Fruit fly (Drosophila melanogaster): ENCODE measurements around the gene Mks1.
A peak's percentile ranks its signal among the peaks of the same experiment; 100 is the strongest.

Mks1 gene

DNA sequence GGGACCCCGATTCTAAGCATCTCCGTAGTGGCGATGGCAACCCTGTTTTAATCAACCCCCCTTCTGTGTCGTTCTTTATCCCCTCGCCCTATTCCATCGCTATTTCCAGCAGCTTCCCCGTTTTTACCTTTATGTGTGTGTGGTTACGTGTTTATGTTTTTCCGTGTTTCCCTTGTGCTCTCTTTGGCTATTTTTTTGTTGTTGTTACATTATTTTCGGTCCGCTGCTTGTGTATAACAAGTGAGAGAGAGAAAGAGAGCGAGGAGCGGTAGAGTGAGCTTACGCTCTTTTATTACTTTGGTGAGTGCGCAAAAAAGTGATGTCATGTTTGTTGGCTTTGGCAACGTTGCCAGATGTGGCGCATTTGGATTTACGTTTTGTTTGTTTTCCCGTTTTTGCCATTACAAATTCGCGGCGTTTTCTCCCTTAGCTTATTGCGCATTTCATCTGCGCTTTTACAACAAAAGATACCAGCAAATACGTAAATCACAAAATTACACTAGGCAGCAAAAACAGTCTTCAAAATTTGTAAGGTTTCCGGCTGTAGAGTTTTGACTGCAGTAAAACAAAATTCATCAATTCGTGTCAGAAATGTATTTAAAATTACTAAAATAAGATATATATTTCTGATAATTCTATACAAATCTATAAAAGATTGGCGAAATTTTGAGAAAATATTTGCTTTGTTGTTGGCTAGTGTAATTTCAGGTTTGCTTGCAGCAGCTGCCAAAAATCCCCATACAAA lies 26.0 kb downstream of the Mks1 start (continued):
- no peak for TF ChIP-seq dac (GFP tag; optimal IDR thresholded peaks at IDR 0.05)
- TF ChIP-seq Eip78C (GFP tag): peak; percentile 65
- TF ChIP-seq Lpt (GFP tag; optimal IDR thresholded peaks at IDR 0.05): no peak
- peak; percentile 32 for TF ChIP-seq CG6276 (GFP tag; optimal IDR thresholded peaks at IDR 0.05)
- TF ChIP-seq Met (GFP tag; optimal IDR thresholded peaks at IDR 0.05): peak; percentile 24
- no peak for TF ChIP-seq spab (GFP tag; optimal IDR thresholded peaks at IDR 0.05)
- peak; percentile 3 for TF ChIP-seq Ets96B (tag; optimal IDR thresholded peaks at IDR 0.05)
- peak; percentile 8 for TF ChIP-seq net (GFP tag; optimal IDR thresholded peaks at IDR 0.05)
- peak; percentile 57 for TF ChIP-seq CG15336 (GFP tag; IDR thresholded peaks at IDR 0.05)

DNA sequence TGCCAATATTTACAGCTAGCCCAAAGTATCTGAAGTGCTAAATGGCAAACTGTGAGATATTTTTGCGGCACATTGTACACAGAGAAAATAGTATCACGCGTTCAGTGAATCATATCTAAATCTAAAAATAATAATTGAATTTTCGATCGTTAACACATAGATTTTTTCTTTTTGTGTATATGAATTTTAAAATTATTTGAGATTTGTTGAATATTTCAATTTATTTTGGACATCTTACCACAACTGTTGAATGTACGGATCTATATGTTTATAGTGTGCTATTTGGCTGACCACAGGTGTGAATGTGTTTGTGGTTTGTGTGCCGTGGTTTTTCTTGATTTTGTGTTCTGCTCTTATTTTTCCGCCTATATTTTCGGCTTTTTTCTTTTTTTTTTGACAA lies 26.6 kb downstream of the Mks1 start:
- TF ChIP-seq Eip78C (GFP tag): peak; percentile 63
- no peak for TF ChIP-seq cyc (GFP tag; optimal IDR thresholded peaks at IDR 0.05)
- peak; percentile 49; the same call in 2 of the 3 replicates for TF ChIP-seq eg (GFP tag; IDR thresholded peaks at IDR 0.05)
- TF ChIP-seq CG3919 (GFP tag; optimal IDR thresholded peaks at IDR 0.05): peak; percentile 27
- TF ChIP-seq achi (GFP tag; optimal IDR thresholded peaks at IDR 0.05): peak; percentile 48
- TF ChIP-seq Eip93F (GFP tag; optimal IDR thresholded peaks at IDR 0.05): no peak
- peak; percentile 16 for TF ChIP-seq net (GFP tag; optimal IDR thresholded peaks at IDR 0.05)
- no peak for TF ChIP-seq spab (GFP tag; optimal IDR thresholded peaks at IDR 0.05)
- peak; percentile 25 for TF ChIP-seq CG10631 (GFP tag; optimal IDR thresholded peaks at IDR 0.05)
- peak; percentile 9 for TF ChIP-seq Sox102F (GFP tag; optimal IDR thresholded peaks at IDR 0.05)
- no peak for TF ChIP-seq CG9139 (GFP tag; optimal IDR thresholded peaks at IDR 0.05)
- TF ChIP-seq esn (GFP tag; optimal IDR thresholded peaks at IDR 0.05): peak; percentile 16
- TF ChIP-seq Smox (GFP tag; optimal IDR thresholded peaks at IDR 0.05): peak; percentile 23
- no peak for TF ChIP-seq CG10669 (GFP tag; optimal IDR thresholded peaks at IDR 0.05)
- no peak for TF ChIP-seq CG4318 (GFP tag; optimal IDR thresholded peaks at IDR 0.05)
- peak; percentile 64 for TF ChIP-seq CG15336 (GFP tag; IDR thresholded peaks at IDR 0.05)
- TF ChIP-seq Lpt (GFP tag; optimal IDR thresholded peaks at IDR 0.05): no peak
- TF ChIP-seq ss (GFP tag; optimal IDR thresholded peaks at IDR 0.05): no peak
- peak; percentile 21 for TF ChIP-seq CG6276 (GFP tag; optimal IDR thresholded peaks at IDR 0.05)
- TF ChIP-seq Ets21C (GFP tag; optimal IDR thresholded peaks at IDR 0.05): no peak
- TF ChIP-seq CG8119 (GFP tag; IDR thresholded peaks at IDR 0.05): peak; percentile 55; the same call in 2 of the 3 replicates
- no peak for TF ChIP-seq dsx (GFP tag; optimal IDR thresholded peaks at IDR 0.05; ENCODE audit: poor library complexity, severe bottlenecking)
- no peak for TF ChIP-seq Ets96B (tag; optimal IDR thresholded peaks at IDR 0.05)
- peak; percentile 8 for TF ChIP-seq CG31627 (GFP tag; optimal IDR thresholded peaks at IDR 0.05)
- peak; percentile 51 for TF ChIP-seq Gug (GFP tag; IDR thresholded peaks at IDR 0.05)
- TF ChIP-seq CG6163 (GFP tag; IDR thresholded peaks at IDR 0.05): no peak; the same call in 2 of the 3 replicates
- TF ChIP-seq CG6854 (GFP tag; optimal IDR thresholded peaks at IDR 0.05): no peak
- TF ChIP-seq Hr39 (GFP tag; optimal IDR thresholded peaks at IDR 0.05): peak; percentile 16
- no peak for TF ChIP-seq Blimp-1 (GFP tag; optimal IDR thresholded peaks at IDR 0.05)
- TF ChIP-seq CG11902 (GFP tag; optimal IDR thresholded peaks at IDR 0.05): no peak
- TF ChIP-seq Sox14 (GFP tag; optimal IDR thresholded peaks at IDR 0.05): peak; percentile 3
- no peak for TF ChIP-seq CG3032 (tag; optimal IDR thresholded peaks at IDR 0.05)
- no peak for TF ChIP-seq fd59A (GFP tag; optimal IDR thresholded peaks at IDR 0.05)
- peak; percentile 51 for TF ChIP-seq CG32006 (GFP tag; optimal IDR thresholded peaks at IDR 0.05)
- TF ChIP-seq CG8632 (GFP tag; optimal IDR thresholded peaks at IDR 0.05): peak; percentile 5
- peak; percentile 38 for TF ChIP-seq Hr4 (GFP tag; optimal IDR thresholded peaks at IDR 0.05)
- no peak for TF ChIP-seq CG7368 (GFP tag; optimal IDR thresholded peaks at IDR 0.05)
- no peak for TF ChIP-seq CG34406 (GFP tag; optimal IDR thresholded peaks at IDR 0.05)
- no peak for TF ChIP-seq Sox15 (GFP tag; optimal IDR thresholded peaks at IDR 0.05)
- peak; percentile 28 for TF ChIP-seq topi (GFP tag; optimal IDR thresholded peaks at IDR 0.05)
- TF ChIP-seq Hr38 (GFP tag; optimal IDR thresholded peaks at IDR 0.05): no peak
- TF ChIP-seq CG16779 (tag; optimal IDR thresholded peaks at IDR 0.05): no peak
- peak in 1 of 2 experiments; percentile 11 for TF ChIP-seq salr (GFP tag; optimal IDR thresholded peaks at IDR 0.05)
- no peak for TF ChIP-seq CG6808 (GFP tag; optimal IDR thresholded peaks at IDR 0.05)
- peak; percentile 42 for TF ChIP-seq OdsH (GFP tag; optimal IDR thresholded peaks at IDR 0.05)
- TF ChIP-seq svp (GFP tag): peak; percentile 65
